Fruit fly (Drosophila melanogaster) ovary, adult (tissue): Measurements from ENCODE around the gene Act87E.

Experiments
- CG17801 ChIP-seq: fragments of 200-800 bp; optimal IDR thresholded peaks from 2 replicates; lab custom pipeline; 2019; ENCODE audit warnings: missing biosample characterization, mild to moderate bottlenecking, missing genetic modification characterization, moderate library complexity; ENCODE audit not compliant: partially characterized antibody

The Act87E gene

DNA sequence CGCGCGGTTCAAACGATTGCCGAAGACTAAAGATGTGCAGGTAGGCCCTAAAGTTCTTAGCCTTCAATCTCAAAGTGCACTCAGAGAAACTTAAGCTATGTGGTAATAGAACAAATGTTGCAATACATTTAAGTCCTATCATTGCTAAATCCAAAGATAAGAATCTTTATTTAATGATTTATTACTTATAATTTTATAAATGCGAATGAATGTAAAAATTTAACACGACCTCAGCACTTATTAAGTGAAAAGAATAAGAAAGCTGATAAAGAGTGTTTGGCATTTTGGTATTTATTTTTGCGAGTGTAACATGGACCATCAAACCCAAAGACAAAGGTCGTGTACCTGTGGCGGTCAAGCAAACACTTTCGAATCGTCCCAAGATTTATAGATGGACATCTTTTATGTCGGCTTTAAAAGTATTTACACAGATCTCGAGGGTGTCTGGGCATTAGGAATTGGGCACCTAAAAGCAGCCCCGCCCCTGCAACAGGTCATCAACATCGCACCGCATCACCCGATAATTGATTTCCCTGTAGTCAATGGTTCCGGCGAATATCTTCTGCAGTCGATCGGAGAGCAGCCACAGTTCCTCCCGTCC is 20.8 kb upstream of the Act87E start, which contains the start of gene yellow-e3:
TSS of gene yellow-e3 (minus strand) at position 30 of the 601 bp plus-strand sequence.
- TF ChIP-seq CG17801 (GFP tag; lab: Kevin White, UChicago) = no peak

DNA sequence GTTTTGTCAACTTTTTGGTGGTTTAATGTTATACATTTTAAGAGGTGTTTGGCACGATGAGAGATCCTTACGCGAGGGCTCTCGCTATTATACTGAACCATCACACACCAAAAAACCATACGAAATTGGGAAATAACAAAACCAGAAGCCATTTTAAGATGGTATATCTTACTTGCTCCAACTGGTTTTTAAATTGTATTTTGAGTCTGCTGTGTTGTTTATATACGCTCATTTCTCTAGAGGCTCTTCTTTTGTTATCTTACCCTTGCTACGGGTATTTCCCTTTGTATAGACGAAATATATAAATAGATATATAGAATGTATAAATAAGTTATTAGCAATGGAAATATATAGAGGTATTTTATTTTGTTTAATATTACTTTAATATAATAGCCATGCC is 18.9 kb upstream of the Act87E start, which contains the start of gene yellow-e2:
TSS of gene yellow-e2 (minus strand) at position 101 of the 400 bp plus-strand sequence.
- TF ChIP-seq CG17801 (GFP tag; lab: Kevin White, UChicago) = no peak

DNA sequence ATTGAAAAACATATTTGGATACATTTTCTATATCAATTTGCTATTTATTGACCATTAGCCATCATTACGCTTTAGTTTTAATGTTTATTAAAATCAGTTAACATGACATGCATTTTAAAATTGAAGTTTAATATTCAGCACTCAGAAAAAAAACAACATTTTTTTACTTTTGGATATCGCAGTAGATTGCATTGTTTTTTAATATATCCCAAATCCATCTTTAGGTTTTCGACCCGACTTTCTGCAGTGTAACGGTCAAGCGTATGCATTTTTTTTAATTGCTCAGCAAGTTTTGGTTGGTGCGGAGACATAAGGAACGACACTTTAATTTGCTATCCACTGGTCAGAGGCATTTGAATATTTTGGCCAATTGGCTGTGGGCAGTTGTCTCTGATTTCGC is 13.1 kb upstream of the Act87E start:
- TF ChIP-seq CG17801 (GFP tag; lab: Kevin White, UChicago) = no peak

DNA sequence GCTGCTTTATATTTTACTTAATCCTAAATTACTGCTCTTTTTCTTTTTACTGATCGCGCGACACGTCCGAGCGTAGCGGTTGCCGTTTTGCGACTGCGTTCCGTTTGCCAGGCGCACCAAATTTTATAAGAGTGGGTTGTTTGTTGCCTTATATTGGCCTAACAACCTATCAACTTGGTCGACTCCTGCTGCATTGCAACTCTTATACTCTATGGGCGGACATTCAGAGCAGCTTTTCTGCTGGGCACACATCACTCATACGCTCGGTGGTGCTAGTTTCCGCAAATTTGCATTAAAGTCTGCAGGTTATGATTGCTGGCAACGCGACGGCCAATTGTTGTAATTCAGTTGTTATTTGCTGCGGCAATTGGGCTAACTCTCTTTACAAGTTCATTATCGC is 10.6 kb upstream of the Act87E start, which contains the start of gene yellow-e:
TSS of gene yellow-e (minus strand) at position 101 of the 400 bp plus-strand sequence.
- TF ChIP-seq CG17801 (GFP tag; lab: Kevin White, UChicago) = no peak

DNA sequence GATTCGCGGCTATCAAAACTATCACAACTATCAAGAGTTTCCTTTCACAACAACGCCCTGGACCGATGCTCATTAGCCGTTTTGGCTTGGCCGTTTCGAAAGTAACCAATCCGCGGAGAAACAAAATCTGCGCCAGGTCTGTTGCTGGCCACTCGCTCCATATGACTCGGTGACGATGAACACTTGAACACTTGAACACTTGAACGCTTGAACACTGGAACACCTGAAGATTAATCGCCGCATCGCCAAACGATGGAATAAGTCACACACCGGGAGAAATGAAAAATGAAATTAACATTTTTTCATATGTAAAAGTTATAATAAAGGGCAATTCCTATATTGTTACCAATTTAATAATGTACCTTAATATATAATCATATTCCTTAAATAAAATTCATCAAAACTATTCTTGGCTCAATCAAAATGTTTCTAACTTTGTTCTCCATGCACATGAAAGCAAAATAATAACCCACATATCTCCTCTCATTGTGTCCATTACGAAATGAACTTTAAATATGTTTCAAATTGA is 8.7 kb upstream of the Act87E start:
- no peak for TF ChIP-seq CG17801 (GFP tag; lab: Kevin White, UChicago)

DNA sequence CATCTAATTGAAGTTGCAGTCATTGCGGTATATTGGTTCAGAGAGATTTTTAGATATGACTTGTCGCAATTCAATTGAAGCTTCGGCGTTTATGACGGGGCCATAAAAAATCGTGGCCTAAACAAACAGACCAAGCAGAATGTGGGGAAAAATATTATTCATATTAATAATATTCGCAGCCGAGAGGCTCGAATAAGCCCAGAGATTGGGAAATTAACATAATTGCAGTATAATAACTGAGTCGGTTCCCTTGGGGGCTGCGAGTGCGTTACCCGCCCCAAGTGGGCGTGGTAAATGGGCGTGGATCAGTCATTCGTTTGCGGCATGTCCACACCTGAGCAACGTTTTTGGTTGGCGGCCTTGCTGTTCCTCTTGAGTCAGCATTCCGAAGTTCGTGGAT is 5.8 kb upstream of the Act87E start, which contains the start of gene Ir87a:
TSS of gene Ir87a (plus strand) at position 301 of the 400 bp plus-strand sequence.
- no peak for TF ChIP-seq CG17801 (GFP tag; lab: Kevin White, UChicago)

DNA sequence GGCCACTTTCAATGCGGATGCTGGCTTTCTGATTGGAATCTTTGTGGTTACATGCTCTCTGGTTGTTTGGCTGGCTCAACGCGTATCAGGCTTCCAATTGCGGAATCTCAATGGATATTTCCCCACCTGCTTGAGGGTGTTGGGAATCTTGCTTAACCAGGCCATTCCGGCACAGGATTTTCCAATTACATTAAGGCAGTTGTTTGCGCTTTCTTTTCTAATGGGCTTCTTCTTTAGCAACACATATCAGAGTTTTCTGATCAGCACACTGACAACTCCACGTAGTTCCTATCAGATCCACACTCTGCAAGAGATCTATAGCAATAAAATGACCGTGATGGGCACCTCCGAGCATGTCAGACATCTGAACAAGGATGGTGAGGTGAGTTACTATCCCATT is 3.6 kb upstream of the Act87E start:
- no peak for TF ChIP-seq CG17801 (GFP tag; lab: Kevin White, UChicago)

DNA sequence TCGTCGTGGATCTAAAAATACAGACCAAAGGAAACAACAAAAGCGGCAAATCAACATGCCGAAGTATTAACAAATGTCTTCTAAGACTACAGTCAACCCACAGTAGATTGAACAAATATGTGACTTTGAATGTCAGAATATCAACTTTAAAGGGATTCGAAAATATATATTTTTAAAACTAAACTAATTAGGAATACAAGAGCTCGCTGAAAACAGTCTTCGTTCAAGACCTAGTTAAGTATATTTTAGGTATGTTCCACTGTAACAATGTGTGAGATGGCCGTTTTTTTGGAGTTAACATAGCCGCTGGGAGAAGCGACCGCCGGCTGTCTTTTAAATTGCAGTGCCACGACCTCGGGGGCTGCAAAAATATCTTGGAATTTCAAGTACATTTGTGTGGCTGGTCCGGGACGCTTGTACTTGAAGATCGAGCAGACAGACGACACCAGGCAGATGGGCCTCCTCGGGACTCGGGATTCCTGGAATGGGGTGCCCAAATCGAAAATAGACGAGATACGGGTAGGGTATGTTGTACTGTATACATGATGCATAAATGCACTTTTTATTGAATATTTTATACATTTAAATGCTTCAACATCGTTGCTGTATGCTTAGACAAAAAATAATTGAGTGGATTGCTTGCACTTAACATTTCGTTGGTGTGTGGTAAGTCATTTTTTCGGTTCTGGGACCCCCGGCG is 2.7 kb downstream of the Act87E start:
- no peak for TF ChIP-seq CG17801 (GFP tag; lab: Kevin White, UChicago)

DNA sequence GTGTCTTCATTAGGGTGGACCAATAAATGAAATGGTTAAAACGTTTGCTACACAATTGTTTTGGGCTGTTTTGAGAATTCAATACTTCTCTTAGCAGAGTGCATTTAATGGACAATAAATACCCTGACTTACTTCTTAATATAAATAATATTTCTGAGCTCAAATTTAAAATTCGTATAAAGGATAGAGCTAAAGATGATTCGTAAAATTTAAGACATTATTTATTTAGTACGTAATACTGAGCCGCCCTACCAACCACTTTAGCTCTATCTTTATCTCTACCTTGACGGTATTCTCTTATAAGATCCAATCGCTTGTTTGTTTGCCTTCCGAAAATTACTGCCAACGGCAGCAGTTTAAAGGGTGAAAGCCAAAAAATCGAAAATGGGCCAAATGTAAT is 7.8 kb downstream of the Act87E start:
- TF ChIP-seq CG17801 (GFP tag; lab: Kevin White, UChicago) = peak; percentile 95

DNA sequence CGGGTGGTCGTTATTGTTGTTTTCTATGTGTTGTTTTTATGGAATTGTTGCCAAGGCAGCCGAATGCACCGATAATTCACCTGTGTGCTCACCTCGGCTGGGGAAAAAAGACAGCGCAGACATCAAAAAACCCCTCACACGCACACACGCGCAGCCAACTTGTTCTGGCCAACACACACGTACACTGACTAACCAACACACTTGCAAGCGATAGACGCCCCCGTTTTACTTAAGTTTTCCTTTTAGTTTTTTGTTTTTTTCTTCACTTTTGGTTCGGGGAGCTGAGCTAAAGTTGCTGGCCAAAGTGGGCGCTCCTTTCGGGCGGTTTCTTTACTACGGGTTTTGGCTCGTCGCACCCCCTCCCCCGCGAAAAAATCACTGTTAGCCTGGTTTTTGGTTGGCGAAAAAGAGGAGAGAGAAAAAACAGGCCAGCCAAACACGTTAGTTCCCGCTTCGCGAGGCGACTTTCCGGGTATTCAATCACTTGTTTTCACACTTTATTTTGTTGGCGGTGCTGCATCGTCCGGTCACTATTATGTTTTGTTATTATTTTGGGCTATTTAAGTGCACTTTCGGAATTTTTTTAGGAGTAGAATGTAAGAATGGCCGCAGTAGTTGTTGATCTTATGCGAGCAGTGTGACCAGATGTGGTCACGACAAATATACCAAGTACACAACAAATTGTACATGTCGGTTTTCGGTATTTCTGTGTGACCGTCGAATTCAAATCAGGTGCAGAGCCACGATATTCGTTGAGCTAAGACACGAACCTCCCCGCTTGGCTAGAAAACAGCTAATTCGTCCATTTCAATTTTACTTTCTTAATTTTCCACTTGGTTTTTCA is 8.8 kb downstream of the Act87E start, which contains the start of gene yrt:
TSS of gene yrt (minus strand) at position 660 of the 844 bp plus-strand sequence.
- no peak for TF ChIP-seq CG17801 (GFP tag; lab: Kevin White, UChicago)

DNA sequence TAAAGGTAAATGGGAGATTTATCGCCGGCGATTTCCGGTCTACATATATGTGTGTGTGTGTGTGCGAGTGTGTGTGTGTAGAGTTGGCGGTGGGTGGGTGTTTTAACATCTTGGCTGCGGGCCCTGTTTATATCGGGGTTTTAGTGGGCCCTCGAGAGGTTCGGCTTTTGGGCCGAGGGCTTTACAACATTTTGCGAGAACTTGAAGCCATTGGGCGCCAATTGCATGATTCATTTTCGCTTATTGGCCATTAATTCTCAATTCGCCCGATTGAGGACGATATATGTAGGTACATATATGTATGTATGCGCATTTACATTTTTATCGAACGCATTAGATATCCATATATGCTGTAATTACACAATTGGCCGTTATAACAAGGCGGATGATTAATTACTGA is 10.1 kb downstream of the Act87E start:
- no peak for TF ChIP-seq CG17801 (GFP tag; lab: Kevin White, UChicago)

DNA sequence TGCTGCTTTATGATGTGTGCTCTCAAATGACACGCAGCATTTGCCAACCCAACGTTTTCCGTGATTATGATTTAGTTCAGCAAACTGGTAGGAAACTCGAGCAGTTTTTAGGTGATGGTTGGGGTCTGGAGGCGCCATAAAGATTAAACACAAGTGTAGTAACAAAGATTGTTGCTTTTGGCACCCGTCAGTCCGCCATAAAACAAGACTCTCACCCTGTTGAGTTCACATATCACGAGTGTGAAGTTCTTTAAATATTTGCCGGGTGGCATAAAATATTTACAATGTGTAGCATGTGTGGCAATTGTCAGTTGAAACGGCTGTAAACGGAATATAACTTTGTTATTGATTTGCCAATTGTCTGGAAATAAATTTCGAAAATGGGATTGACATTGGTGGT is 15.9 kb downstream of the Act87E start:
- no peak for TF ChIP-seq CG17801 (GFP tag; lab: Kevin White, UChicago)

DNA sequence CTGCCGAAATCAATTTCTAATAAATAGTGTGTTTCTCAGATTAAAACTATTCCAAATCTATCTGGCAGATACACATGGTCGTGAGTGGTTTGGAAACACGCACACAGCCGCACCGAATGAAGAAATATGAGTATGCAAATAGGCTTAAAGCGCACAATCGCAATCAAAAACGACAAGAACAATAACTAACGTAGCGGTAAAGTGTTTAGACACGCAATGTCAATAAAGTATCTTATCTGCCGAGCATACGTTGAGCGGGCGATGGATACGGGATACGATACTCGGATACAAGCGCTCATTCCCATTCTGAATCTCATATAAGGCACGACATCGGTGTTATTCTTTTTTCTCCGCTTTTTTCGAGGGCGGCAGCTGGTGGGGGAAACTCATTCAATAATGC is 20.3 kb downstream of the Act87E start:
- TF ChIP-seq CG17801 (GFP tag; lab: Kevin White, UChicago) = no peak

DNA sequence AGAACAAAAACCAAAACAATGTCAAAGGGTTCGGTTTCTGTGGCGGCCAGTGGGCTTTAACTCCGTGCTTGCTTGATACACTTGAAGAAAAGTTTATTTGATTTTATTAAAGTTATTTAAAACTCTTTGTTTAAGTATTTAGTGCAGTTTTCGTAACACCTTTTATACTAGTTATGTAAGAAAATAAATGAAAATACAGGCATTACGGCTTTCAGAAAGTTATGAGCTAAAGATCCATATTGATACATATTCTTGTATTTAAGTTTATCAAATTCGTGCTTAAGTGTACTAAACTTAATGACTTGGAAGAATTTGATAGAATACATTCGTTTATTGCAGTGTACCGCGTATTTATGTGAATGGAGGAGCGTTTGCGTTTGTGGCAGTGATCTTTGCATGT is 20.7 kb downstream of the Act87E start:
- TF ChIP-seq CG17801 (GFP tag; lab: Kevin White, UChicago) = no peak

DNA sequence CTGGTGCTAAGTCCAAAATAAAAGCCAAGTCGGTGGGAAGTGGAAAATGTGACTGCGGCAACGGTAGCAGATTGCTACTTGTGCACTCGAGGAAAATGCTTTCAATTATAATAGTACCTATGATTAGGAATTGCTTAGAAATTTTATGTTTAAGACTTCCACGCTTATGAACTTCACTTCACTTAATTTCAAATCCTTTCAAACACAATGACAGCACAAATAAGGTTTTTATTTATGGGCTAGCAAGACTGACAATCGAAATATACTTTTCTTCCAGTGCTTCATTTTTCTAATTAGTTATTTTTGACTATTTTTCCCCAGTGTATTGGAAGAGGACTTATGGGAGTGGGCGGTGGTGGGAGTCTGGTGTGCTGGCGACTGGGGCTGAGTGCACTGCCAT is 22.6 kb downstream of the Act87E start:
- TF ChIP-seq CG17801 (GFP tag; lab: Kevin White, UChicago) = no peak
